Worm (Caenorhabditis elegans): ENCODE measurements around the gene Y37E11AM.4.

The Y37E11AM.4 gene

ce11 chrIV:3755355-3755754, 32.8 kb upstream of the Y37E11AM.4 start, which contains the start of gene Y37E11AR.7:
TSS of gene Y37E11AR.7 (minus strand) at chrIV:3755455.
- TF ChIP-seq nhr-11 (tag; optimal IDR thresholded peaks at IDR 0.05) (no peak), ceh-16 (tag; optimal IDR thresholded peaks at IDR 0.05) (no peak), mab-5 (tag; optimal IDR thresholded peaks at IDR 0.05) (no peak), nhr-25 (tag; optimal IDR thresholded peaks at IDR 0.05) (no peak), R02D3.7 (tag; optimal IDR thresholded peaks at IDR 0.05) (no peak)

- TF ChIP-seq ceh-82 (tag; optimal IDR thresholded peaks at IDR 0.05) (no peak), nhr-10 (tag; optimal IDR thresholded peaks at IDR 0.05) (no peak), nhr-129 (tag; optimal IDR thresholded peaks at IDR 0.05) (peak; percentile 17), sma-3 (GFP tag; optimal IDR thresholded peaks at IDR 0.05) (no peak)
Observed at ce11 chrIV:3752276-3752675, 29.7 kb upstream of the Y37E11AM.4 start.

ce11 chrIV:3751001-3751400, 28.4 kb upstream of the Y37E11AM.4 start, which contains the start of gene ugt-45:
TSS of gene ugt-45 (minus strand) at chrIV:3751101.
- TF ChIP-seq F13H6.1 (tag; optimal IDR thresholded peaks at IDR 0.05) (no peak), nhr-12 (tag; optimal IDR thresholded peaks at IDR 0.05) (no peak), mdl-1 (tag; optimal IDR thresholded peaks at IDR 0.05) (no peak)

- TF ChIP-seq nhr-77 (tag; optimal IDR thresholded peaks at IDR 0.05) = no peak
- TF ChIP-seq snpc-4 (tag; optimal IDR thresholded peaks at IDR 0.05) = no peak
- TF ChIP-seq R02D3.7 (tag; optimal IDR thresholded peaks at IDR 0.05) = no peak
- no peak for TF ChIP-seq nhr-10 (tag; optimal IDR thresholded peaks at IDR 0.05)
- TF ChIP-seq C34F6.9 (tag; optimal IDR thresholded peaks at IDR 0.05) = no peak
- TF ChIP-seq sma-9 (GFP tag; optimal IDR thresholded peaks at IDR 0.05) = no peak
- TF ChIP-seq sma-9 (tag; optimal IDR thresholded peaks at IDR 0.05) = no peak
- TF ChIP-seq ZK546.5 (tag; optimal IDR thresholded peaks at IDR 0.05) = no peak
- TF ChIP-seq mbf-1 (tag; optimal IDR thresholded peaks at IDR 0.05) = no peak
- TF ChIP-seq ztf-1 (GFP tag; conservative IDR thresholded peaks at IDR 0.05) = no peak
- no peak for TF ChIP-seq elt-3 (tag; optimal IDR thresholded peaks at IDR 0.05)
- no peak for TF ChIP-seq ztf-4 (tag; optimal IDR thresholded peaks at IDR 0.05)
- TF ChIP-seq nhr-11 (tag; optimal IDR thresholded peaks at IDR 0.05) = no peak
- TF ChIP-seq lin-11 (tag; optimal IDR thresholded peaks at IDR 0.05) = no peak
- TF ChIP-seq egl-27 (tag; optimal IDR thresholded peaks at IDR 0.05) = no peak
- TF ChIP-seq nhr-12 (tag; optimal IDR thresholded peaks at IDR 0.05) = no peak
- TF ChIP-seq elt-1 (tag; optimal IDR thresholded peaks at IDR 0.05) = no peak
- TF ChIP-seq gmeb-1 (tag; optimal IDR thresholded peaks at IDR 0.05) = no peak
Observed at ce11 chrIV:3745806-3746205, 23.2 kb upstream of the Y37E11AM.4 start.

ce11 chrIV:3743748-3744147, 21.2 kb upstream of the Y37E11AM.4 start, which contains the start of gene siah-1:
TSS of gene siah-1 (plus strand) at chrIV:3744048.
- TF ChIP-seq F13H6.1 (tag; optimal IDR thresholded peaks at IDR 0.05) (no peak), lin-39 (tag; optimal IDR thresholded peaks at IDR 0.05) (no peak), nhr-23 (tag; optimal IDR thresholded peaks at IDR 0.05) (no peak), ztf-11 (tag; optimal IDR thresholded peaks at IDR 0.05) (no peak), ama-1 (optimal IDR thresholded peaks at IDR 0.05) (no peak), sma-9 (GFP tag; optimal IDR thresholded peaks at IDR 0.05) (no peak), sma-9 (tag; optimal IDR thresholded peaks at IDR 0.05) (no peak), crh-2 (tag; optimal IDR thresholded peaks at IDR 0.05) (no peak), ztf-1 (GFP tag; conservative IDR thresholded peaks at IDR 0.05) (no peak)

- TF ChIP-seq mab-5 (tag; optimal IDR thresholded peaks at IDR 0.05) = peak; percentile 19
- TF ChIP-seq ztf-4 (tag; optimal IDR thresholded peaks at IDR 0.05) = peak; percentile 71
- peak; percentile 2 for TF ChIP-seq nhr-10 (tag; optimal IDR thresholded peaks at IDR 0.05)
- peak; percentile 36 for TF ChIP-seq Y55F3AM.14 (GFP tag; optimal IDR thresholded peaks at IDR 0.05)
- TF ChIP-seq unc-55 (GFP tag; optimal IDR thresholded peaks at IDR 0.05) = peak; percentile 88
- peak; percentile 39 for TF ChIP-seq lin-11 (tag; optimal IDR thresholded peaks at IDR 0.05)
- no peak for TF ChIP-seq nhr-237 (tag; optimal IDR thresholded peaks at IDR 0.05)
- TF ChIP-seq gmeb-1 (tag; optimal IDR thresholded peaks at IDR 0.05) = peak; percentile 80
- peak; percentile 95 for TF ChIP-seq F13H6.1 (tag; optimal IDR thresholded peaks at IDR 0.05)
- TF ChIP-seq mdl-1 (tag; optimal IDR thresholded peaks at IDR 0.05) = peak in 1 of 2 experiments; percentile 61
- peak; percentile 87 for TF ChIP-seq crh-2 (tag; optimal IDR thresholded peaks at IDR 0.05)
- no peak for TF ChIP-seq ZK546.5 (tag; optimal IDR thresholded peaks at IDR 0.05)
- TF ChIP-seq zag-1 (tag; optimal IDR thresholded peaks at IDR 0.05) = peak; percentile 1
- TF ChIP-seq nhr-129 (tag; optimal IDR thresholded peaks at IDR 0.05) = peak; percentile 93
- TF ChIP-seq nhr-12 (tag; optimal IDR thresholded peaks at IDR 0.05) = no peak
- TF ChIP-seq mbf-1 (tag; optimal IDR thresholded peaks at IDR 0.05) = no peak
- no peak for TF ChIP-seq skn-1 (tag; optimal IDR thresholded peaks at IDR 0.05)
- no peak for TF ChIP-seq lin-39 (tag; optimal IDR thresholded peaks at IDR 0.05)
- TF ChIP-seq blmp-1 (tag; optimal IDR thresholded peaks at IDR 0.05; ENCODE audit: insufficient read depth) = peak; percentile 62
- TF ChIP-seq nhr-25 (tag; optimal IDR thresholded peaks at IDR 0.05) = peak; percentile 87
- peak; percentile 78 for TF ChIP-seq nhr-21 (tag; optimal IDR thresholded peaks at IDR 0.05)
- TF ChIP-seq lsy-2 (tag; optimal IDR thresholded peaks at IDR 0.05) = peak; percentile 38 to 91
- TF ChIP-seq nhr-6 (tag; optimal IDR thresholded peaks at IDR 0.05) = peak; percentile 62
- TF ChIP-seq egl-27 (tag; optimal IDR thresholded peaks at IDR 0.05) = peak; percentile 39
- no peak for TF ChIP-seq nhr-23 (tag; optimal IDR thresholded peaks at IDR 0.05)
- TF ChIP-seq elt-3 (tag; optimal IDR thresholded peaks at IDR 0.05) = no peak
- TF ChIP-seq unc-39 (tag; optimal IDR thresholded peaks at IDR 0.05) = no peak
- peak; percentile 66 for TF ChIP-seq sem-4 (tag; optimal IDR thresholded peaks at IDR 0.05)
- no peak for TF ChIP-seq ztf-1 (GFP tag; conservative IDR thresholded peaks at IDR 0.05)
Observed at ce11 chrIV:3742426-3742839, 19.8 kb upstream of the Y37E11AM.4 start.
